Fruit fly (Drosophila melanogaster): ENCODE results near the gene mael.

DNA sequence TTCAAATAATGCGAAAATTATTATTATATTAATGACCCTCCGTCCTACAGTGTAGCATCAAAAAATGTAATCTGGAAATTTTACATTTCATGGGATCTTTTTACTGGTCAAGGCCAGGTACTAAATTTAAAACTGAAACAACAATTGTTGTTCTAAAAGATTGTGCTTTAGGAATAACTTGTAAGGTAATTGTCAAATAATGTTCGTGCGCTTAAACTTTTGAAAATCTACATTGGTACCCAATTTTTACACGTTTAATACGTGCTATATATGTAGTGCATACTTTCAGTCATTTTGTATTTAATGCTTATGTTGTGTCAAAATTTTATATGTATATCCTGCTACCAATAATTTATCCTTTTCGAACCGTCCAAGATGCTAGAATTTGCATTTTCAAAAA, 12.6 kb downstream of the mael start:
- TF ChIP-seq insv (optimal IDR thresholded peaks at IDR 0.05) (no peak), h (optimal IDR thresholded peaks at IDR 0.05) (no peak), psq (optimal IDR thresholded peaks at IDR 0.05) (no peak), Myc (optimal IDR thresholded peaks at IDR 0.05) (no peak), Sin3A (optimal IDR thresholded peaks at IDR 0.05) (no peak), ttk (optimal IDR thresholded peaks at IDR 0.05) (no peak)

Data from Kc167 (cell line).